Worm (Caenorhabditis elegans): ENCODE measurements around the gene nhr-99.

The nhr-99 gene

DNA sequence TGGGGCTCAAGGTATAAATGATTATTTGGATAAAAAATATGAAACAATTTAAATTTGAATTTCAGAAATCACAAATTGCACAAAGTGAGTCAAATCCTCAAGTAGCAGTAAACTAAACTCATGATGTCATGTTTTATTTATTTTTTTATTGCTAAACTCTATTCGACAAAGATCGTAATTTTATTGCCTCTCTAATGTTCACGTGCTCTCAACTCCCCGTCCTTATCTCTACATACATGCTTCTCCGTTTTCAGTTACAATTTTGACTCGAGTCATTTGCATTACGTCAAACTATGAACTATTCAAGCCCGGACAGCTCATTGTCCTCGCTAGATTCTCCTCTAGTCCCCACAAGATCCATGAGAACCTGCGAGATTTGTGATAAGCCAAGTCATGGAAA is at the start of gene nhr-99:
TSS of gene nhr-99 (plus strand) at position 263 of the 400 bp plus-strand sequence.
- TF ChIP-seq lin-39 (tag; optimal IDR thresholded peaks at IDR 0.05) (no peak), nhr-237 (tag; optimal IDR thresholded peaks at IDR 0.05) (no peak), crh-2 (tag; optimal IDR thresholded peaks at IDR 0.05) (peak; percentile 26), sma-9 (GFP tag; optimal IDR thresholded peaks at IDR 0.05) (peak; percentile 43), sma-9 (tag; optimal IDR thresholded peaks at IDR 0.05) (no peak), sem-4 (tag; optimal IDR thresholded peaks at IDR 0.05) (no peak), unc-62 (GFP tag; optimal IDR thresholded peaks at IDR 0.05) (no peak), peb-1 (tag; optimal IDR thresholded peaks at IDR 0.05) (no peak), fos-1 (tag; optimal IDR thresholded peaks at IDR 0.05) (peak; percentile 79), R02D3.7 (tag; optimal IDR thresholded peaks at IDR 0.05) (no peak)

DNA sequence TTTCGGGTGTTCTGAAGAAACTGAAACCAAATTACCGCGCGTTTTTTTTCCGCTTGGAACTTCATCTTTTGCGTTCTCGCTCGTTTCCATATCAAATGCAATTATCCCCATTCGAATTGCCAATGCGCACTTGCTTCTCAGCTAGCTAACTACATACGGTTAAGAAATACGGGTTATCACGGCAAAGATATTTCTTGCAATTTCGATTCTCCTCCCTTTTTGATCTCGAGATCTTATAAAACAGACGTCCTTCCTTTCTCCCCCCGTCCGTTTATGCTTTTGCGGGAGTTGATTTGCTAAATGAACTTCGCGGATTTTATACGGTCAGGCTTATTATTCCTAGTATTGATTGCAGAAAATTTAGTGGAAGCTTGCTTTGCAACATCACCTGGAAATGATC is 45.7 kb upstream of the nhr-99 start, which contains the start of gene B0554.4:
TSS of gene B0554.4 (plus strand) at position 301 of the 400 bp plus-strand sequence.
- TF ChIP-seq skn-1 (tag; optimal IDR thresholded peaks at IDR 0.05), result no peak
- no peak for TF ChIP-seq dmd-4 (tag; optimal IDR thresholded peaks at IDR 0.05)
- no peak for TF ChIP-seq ZK546.5 (tag; optimal IDR thresholded peaks at IDR 0.05)
- TF ChIP-seq elt-3 (tag; optimal IDR thresholded peaks at IDR 0.05), result no peak
- no peak for TF ChIP-seq nhr-129 (tag; optimal IDR thresholded peaks at IDR 0.05)

DNA sequence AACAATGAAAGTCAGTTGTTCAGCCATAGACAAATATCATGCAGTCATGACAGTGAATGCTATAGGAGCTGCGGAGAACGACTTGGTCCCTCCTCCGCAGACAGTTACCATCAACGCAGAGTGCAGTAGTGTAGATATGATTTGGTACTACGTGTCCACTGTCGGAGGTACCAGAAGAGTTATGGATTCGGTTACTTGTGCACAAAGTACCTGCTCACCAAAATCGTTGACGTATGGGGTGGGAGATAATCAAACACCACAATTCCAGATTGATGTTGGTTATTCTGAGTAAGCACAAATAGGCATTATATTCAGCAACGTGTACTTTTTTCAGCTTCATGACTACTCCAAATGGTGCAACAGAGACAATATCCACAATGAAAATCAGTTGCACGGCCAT is 41.6 kb upstream of the nhr-99 start:
- TF ChIP-seq nhr-77 (tag; optimal IDR thresholded peaks at IDR 0.05) (no peak), C34F6.9 (tag; optimal IDR thresholded peaks at IDR 0.05) (no peak), mab-5 (tag; optimal IDR thresholded peaks at IDR 0.05) (no peak), ama-1 (optimal IDR thresholded peaks at IDR 0.05) (no peak), aly-2 (tag; optimal IDR thresholded peaks at IDR 0.05) (no peak), ztf-4 (tag; optimal IDR thresholded peaks at IDR 0.05) (no peak), ceh-16 (tag; optimal IDR thresholded peaks at IDR 0.05) (no peak), nhr-11 (tag; optimal IDR thresholded peaks at IDR 0.05) (no peak), unc-62 (GFP tag; optimal IDR thresholded peaks at IDR 0.05) (no peak), elt-3 (tag; optimal IDR thresholded peaks at IDR 0.05) (no peak), crh-2 (tag; optimal IDR thresholded peaks at IDR 0.05) (no peak), gmeb-1 (tag; optimal IDR thresholded peaks at IDR 0.05) (no peak), nhr-237 (tag; optimal IDR thresholded peaks at IDR 0.05) (no peak), egl-27 (tag; optimal IDR thresholded peaks at IDR 0.05) (no peak), F13H6.1 (tag; optimal IDR thresholded peaks at IDR 0.05) (no peak), nhr-10 (tag; optimal IDR thresholded peaks at IDR 0.05) (no peak), sma-9 (GFP tag; optimal IDR thresholded peaks at IDR 0.05) (no peak), sma-9 (tag; optimal IDR thresholded peaks at IDR 0.05) (no peak), fos-1 (tag; optimal IDR thresholded peaks at IDR 0.05) (no peak), snpc-4 (tag; optimal IDR thresholded peaks at IDR 0.05) (no peak), ceh-82 (tag; optimal IDR thresholded peaks at IDR 0.05) (no peak)

DNA sequence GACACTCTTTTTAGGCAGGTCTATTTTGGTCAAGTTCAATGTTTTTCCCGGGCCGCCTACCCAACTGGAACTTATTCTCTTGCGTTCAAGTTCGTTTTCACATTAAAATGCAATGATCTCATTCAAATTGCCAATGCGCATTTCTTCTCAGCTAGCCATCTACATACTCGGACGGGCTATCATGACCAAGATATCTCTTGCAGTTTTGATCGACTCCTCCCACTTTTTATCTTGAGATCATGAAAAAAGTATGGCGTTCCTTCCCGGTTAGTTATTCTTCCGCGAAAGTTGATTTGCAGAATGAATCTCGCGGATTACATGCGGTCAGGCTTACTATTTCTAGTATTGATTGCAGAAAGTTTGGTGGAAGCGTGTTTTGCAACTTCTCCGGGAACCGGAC is 40.7 kb upstream of the nhr-99 start, which contains the start of gene B0554.2:
TSS of gene B0554.2 (plus strand) at position 301 of the 400 bp plus-strand sequence.
- TF ChIP-seq crh-2 (tag; optimal IDR thresholded peaks at IDR 0.05), result no peak
- TF ChIP-seq ceh-82 (tag; optimal IDR thresholded peaks at IDR 0.05), result no peak
- no peak for TF ChIP-seq nhr-6 (tag; optimal IDR thresholded peaks at IDR 0.05)
- no peak for TF ChIP-seq sem-4 (tag; optimal IDR thresholded peaks at IDR 0.05)
- TF ChIP-seq unc-39 (tag; optimal IDR thresholded peaks at IDR 0.05), result no peak
- no peak for TF ChIP-seq gmeb-1 (tag; optimal IDR thresholded peaks at IDR 0.05)
- TF ChIP-seq aly-2 (tag; optimal IDR thresholded peaks at IDR 0.05), result no peak

DNA sequence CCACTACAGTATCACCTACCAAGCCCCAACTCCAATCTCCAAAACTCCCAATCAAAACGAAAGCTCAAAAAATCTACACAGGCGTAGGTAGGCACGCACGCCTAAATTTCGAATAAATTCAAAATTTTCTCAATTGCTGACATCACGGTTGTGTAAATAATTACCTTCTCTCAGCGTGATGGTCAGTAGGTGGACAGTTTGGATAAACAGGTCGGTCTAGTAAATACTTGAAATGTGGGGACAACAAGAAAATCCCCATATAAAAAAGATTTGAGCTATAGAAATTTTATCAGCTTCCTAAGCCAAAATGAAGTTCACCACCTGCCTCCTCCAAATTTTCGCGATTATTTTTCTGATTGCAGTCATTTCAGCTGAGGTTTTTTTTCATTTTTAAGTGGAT is 36.5 kb upstream of the nhr-99 start, which contains the start of gene B0554.1:
TSS of gene B0554.1 (plus strand) at position 301 of the 400 bp plus-strand sequence.
- TF ChIP-seq lsy-2 (tag; optimal IDR thresholded peaks at IDR 0.05) (no peak), alr-1 (tag; optimal IDR thresholded peaks at IDR 0.05) (no peak), nhr-129 (tag; optimal IDR thresholded peaks at IDR 0.05) (no peak), dmd-4 (tag; optimal IDR thresholded peaks at IDR 0.05) (no peak), mdl-1 (tag; optimal IDR thresholded peaks at IDR 0.05) (no peak), lin-11 (tag; optimal IDR thresholded peaks at IDR 0.05) (no peak), elt-1 (tag; optimal IDR thresholded peaks at IDR 0.05) (no peak), egl-27 (tag; optimal IDR thresholded peaks at IDR 0.05) (no peak), gmeb-1 (tag; optimal IDR thresholded peaks at IDR 0.05) (no peak), nhr-10 (tag; optimal IDR thresholded peaks at IDR 0.05) (no peak), mbf-1 (tag; optimal IDR thresholded peaks at IDR 0.05) (no peak), nhr-23 (tag; optimal IDR thresholded peaks at IDR 0.05) (no peak), snpc-4 (tag; optimal IDR thresholded peaks at IDR 0.05) (no peak), unc-39 (tag; optimal IDR thresholded peaks at IDR 0.05) (no peak), R02D3.7 (tag; optimal IDR thresholded peaks at IDR 0.05) (no peak), zag-1 (tag; optimal IDR thresholded peaks at IDR 0.05) (no peak), nhr-11 (tag; optimal IDR thresholded peaks at IDR 0.05) (no peak)

Measured in whole organism, L2 larva.